Fruit fly (Drosophila melanogaster) whole organism, wandering third instar larva: ENCODE data around the gene MICAL-like.
A peak's percentile ranks its signal among the peaks of the same experiment; 100 is the strongest.

Source experiments
- Abd-B ChIP-seq: fragments of >200 bp; optimal IDR thresholded peaks from 2 replicates; lab custom pipeline; 2017; ENCODE audit warnings: missing biosample characterization, missing genetic modification characterization
- CG32264 ChIP-seq: fragments of 200-800 bp; sonication (Bioruptor generic); optimal IDR thresholded peaks from 2 replicates; lab custom pipeline; 2016; ENCODE audit warnings: missing biosample characterization, missing genetic modification characterization
- CG9705 ChIP-seq: fragments of 200-800 bp; sonication (Bioruptor generic); optimal IDR thresholded peaks from 2 replicates; lab custom pipeline; 2018; ENCODE audit warnings: missing biosample characterization, mild to moderate bottlenecking, missing genetic modification characterization
- CrebA ChIP-seq: fragments of 200-800 bp; sonication (Bioruptor generic); optimal IDR thresholded peaks from 2 replicates; lab custom pipeline; 2016; ENCODE audit warnings: missing biosample characterization, mild to moderate bottlenecking, missing genetic modification characterization, borderline replicate concordance
- Dfd ChIP-seq: fragments of >200 bp; optimal IDR thresholded peaks from 2 replicates; lab custom pipeline; 2017; ENCODE audit warnings: missing biosample characterization, missing genetic modification characterization
- Dif ChIP-seq: fragments of 200-275, 200-300 bp; sonication (Bioruptor generic); optimal IDR thresholded peaks from 2 replicates; lab custom pipeline; 2018; ENCODE audit warnings: missing biosample characterization, missing genetic modification characterization; ENCODE audit not compliant: partially characterized antibody
- GATAd ChIP-seq: sonication (Bioruptor generic); optimal IDR thresholded peaks from 2 replicates; lab custom pipeline; 2016; ENCODE audit warnings: missing biosample characterization, missing genetic modification characterization
- HLH106 ChIP-seq: fragments of 200-800 bp; optimal IDR thresholded peaks from 3 replicates; lab custom pipeline; 2019; ENCODE audit warnings: missing biosample characterization, mild to moderate bottlenecking, missing genetic modification characterization, moderate library complexity
- Hnf4 ChIP-seq: fragments of 200-800 bp; sonication (Bioruptor generic); optimal IDR thresholded peaks from 2 replicates; lab custom pipeline; 2016; ENCODE audit warnings: missing biosample characterization, mild to moderate bottlenecking, missing genetic modification characterization
- Hr78 ChIP-seq: fragments of >200 bp; optimal IDR thresholded peaks from 2 replicates; lab custom pipeline; 2017; ENCODE audit warnings: missing biosample characterization, missing genetic modification characterization
- Hr83 ChIP-seq: fragments of 200-300 bp; sonication (Bioruptor generic); optimal IDR thresholded peaks from 2 replicates; lab custom pipeline; 2016; ENCODE audit warnings: missing biosample characterization, mild to moderate bottlenecking, missing genetic modification characterization, moderate library complexity; ENCODE audit not compliant: poor library complexity, severe bottlenecking
- Jra ChIP-seq: sonication (Bioruptor generic); optimal IDR thresholded peaks from 2 replicates; lab custom pipeline; 2016; ENCODE audit warnings: missing biosample characterization, missing genetic modification characterization
- Mio ChIP-seq: sonication (Bioruptor generic); optimal IDR thresholded peaks from 2 replicates; lab custom pipeline; 2016; ENCODE audit warnings: missing biosample characterization, missing genetic modification characterization
- OdsH ChIP-seq: fragments of 200-800 bp; sonication (Bioruptor generic); optimal IDR thresholded peaks from 2 replicates; lab custom pipeline; 2016; ENCODE audit warnings: missing biosample characterization, mild to moderate bottlenecking, missing genetic modification characterization
- Rel ChIP-seq, 2 experiments: fragments of 200-800 bp; sonication (Bioruptor generic) in 1 of 2; optimal IDR thresholded peaks; 2 replicates in 1 of 2; 3 replicates in 1 of 2; lab custom pipeline; 2016 to 2019; ENCODE audit warnings: mild to moderate bottlenecking in 2 of 2, missing biosample characterization in 2 of 2, missing genetic modification characterization in 2 of 2, moderate library complexity in 1 of 2
- Sp1 ChIP-seq: fragments of 200-800 bp; sonication (Bioruptor generic); optimal IDR thresholded peaks from 3 replicates; lab custom pipeline; 2019; ENCODE audit warnings: missing biosample characterization, mild to moderate bottlenecking, missing genetic modification characterization, moderate library complexity
- Vsx2 ChIP-seq: fragments of 200-300, 225-300 bp; sonication (Bioruptor generic); optimal IDR thresholded peaks from 2 replicates; lab custom pipeline; 2018; ENCODE audit warnings: missing biosample characterization, missing genetic modification characterization; ENCODE audit not compliant: partially characterized antibody
- br ChIP-seq: fragments of 200-800 bp; sonication (Bioruptor generic); optimal IDR thresholded peaks from 2 replicates; lab custom pipeline; 2016; ENCODE audit warnings: missing biosample characterization, missing genetic modification characterization
- brk ChIP-seq: fragments of 200-800 bp; sonication (Bioruptor generic); optimal IDR thresholded peaks from 2 replicates; lab custom pipeline; 2016; ENCODE audit warnings: missing biosample characterization, mild to moderate bottlenecking, missing genetic modification characterization
- dl ChIP-seq, 2 experiments: fragments of 175-275, 200-275 bp in 1 of 2; fragments of 200-275 bp in 1 of 2; sonication (Bioruptor generic); optimal IDR thresholded peaks; lab custom pipeline; 2018; ENCODE audit warnings: mild to moderate bottlenecking in 2 of 2, missing biosample characterization in 2 of 2, missing genetic modification characterization in 2 of 2, moderate library complexity in 2 of 2; ENCODE audit not compliant: partially characterized antibody in 2 of 2, insufficient read depth in 1 of 2
- dmrt93B ChIP-seq: fragments of 200-800 bp; sonication (Bioruptor generic); optimal IDR thresholded peaks from 2 replicates; lab custom pipeline; 2018; ENCODE audit warnings: missing biosample characterization, mild to moderate bottlenecking, missing genetic modification characterization
- foxo ChIP-seq, 2 experiments: fragments of 200-800 bp; sonication (Bioruptor generic); optimal IDR thresholded peaks; 2 replicates in 1 of 2; 3 replicates in 1 of 2; lab custom pipeline; 2016 to 2017; ENCODE audit warnings: missing biosample characterization in 2 of 2, missing genetic modification characterization in 2 of 2
- fru ChIP-seq: fragments of 200-800 bp; sonication (Bioruptor generic); optimal IDR thresholded peaks from 3 replicates; lab custom pipeline; 2016; ENCODE audit warnings: missing biosample characterization, mild to moderate bottlenecking, missing genetic modification characterization
- h ChIP-seq: fragments of 200-800 bp; sonication (Bioruptor generic); optimal IDR thresholded peaks from 3 replicates; lab custom pipeline; 2016; ENCODE audit warnings: missing biosample characterization, mild to moderate bottlenecking, missing genetic modification characterization
- pan ChIP-seq: fragments of >200 bp; optimal IDR thresholded peaks from 2 replicates; lab custom pipeline; 2017
- psq ChIP-seq: fragments of 200-800 bp; sonication (Bioruptor generic); optimal IDR thresholded peaks from 3 replicates; lab custom pipeline; 2017; ENCODE audit warnings: missing biosample characterization, mild to moderate bottlenecking, missing genetic modification characterization, moderate library complexity
- rgr ChIP-seq: fragments of 200-800 bp; sonication (Bioruptor generic); optimal IDR thresholded peaks from 3 replicates; lab custom pipeline; 2016; ENCODE audit warnings: missing biosample characterization, mild to moderate bottlenecking, missing genetic modification characterization
- sage ChIP-seq: fragments of 200-800 bp; sonication (Bioruptor generic); optimal IDR thresholded peaks from 2 replicates; lab custom pipeline; 2016; ENCODE audit warnings: missing biosample characterization, mild to moderate bottlenecking, missing genetic modification characterization
- sv ChIP-seq: fragments of 200-800 bp; sonication (Bioruptor generic); optimal IDR thresholded peaks from 3 replicates; lab custom pipeline; 2016; ENCODE audit warnings: missing biosample characterization, missing genetic modification characterization
- tai ChIP-seq: sonication (Bioruptor generic); optimal IDR thresholded peaks from 2 replicates; lab custom pipeline; 2016; ENCODE audit warnings: missing biosample characterization, missing genetic modification characterization
- usp ChIP-seq: fragments of >200 bp; optimal IDR thresholded peaks from 2 replicates; lab custom pipeline; 2017; ENCODE audit warnings: missing biosample characterization, missing genetic modification characterization
- woc ChIP-seq: sonication (Bioruptor generic); optimal IDR thresholded peaks from 2 replicates; lab custom pipeline; 2016; ENCODE audit warnings: missing biosample characterization, mild to moderate bottlenecking, missing genetic modification characterization

Gene MICAL-like

dm6 chr3L:13061322-13061809, 46.2 kb upstream of the MICAL-like start, which contains the start of the genes CG14115 and CG34428:
Gene CG14115 (minus strand): TSS chr3L:13061422.
Gene CG34428 (plus strand): TSS chr3L:13061759.
- TF ChIP-seq Rel (GFP tag; optimal IDR thresholded peaks at IDR 0.05; lab: Kevin White, UChicago) = no peak
- no peak for TF ChIP-seq Rel (tag; optimal IDR thresholded peaks at IDR 0.05; lab: Kevin White, UChicago)
- TF ChIP-seq foxo (GFP tag; optimal IDR thresholded peaks at IDR 0.05; lab: Kevin White, UChicago) = no peak
- TF ChIP-seq CrebA (GFP tag; lab: Kevin White, UChicago) = no peak
- no peak for TF ChIP-seq pan (lab: Kevin White, UChicago)
- no peak for TF ChIP-seq CG9705
- no peak for TF ChIP-seq Sp1 (GFP tag; lab: Kevin White, UChicago)
- no peak for TF ChIP-seq Hr78 (GFP tag; lab: Kevin White, UChicago)

- no peak for TF ChIP-seq foxo (GFP tag; optimal IDR thresholded peaks at IDR 0.05; lab: Kevin White, UChicago)
- no peak for TF ChIP-seq woc (GFP tag; lab: Kevin White, UChicago)
- TF ChIP-seq sage (GFP tag; lab: Kevin White, UChicago) = no peak
- no peak for TF ChIP-seq dmrt93B (GFP tag; lab: Kevin White, UChicago)
- TF ChIP-seq br (GFP tag; lab: Kevin White, UChicago) = no peak
- TF ChIP-seq Mio = no peak
Measured at dm6 chr3L:13058429-13058828, 43.3 kb upstream of the MICAL-like start.

dm6 chr3L:13050675-13051202, 35.6 kb upstream of the MICAL-like start:
- TF ChIP-seq dmrt93B (GFP tag; lab: Kevin White, UChicago) = no peak
- no peak for TF ChIP-seq Sp1 (GFP tag; lab: Kevin White, UChicago)
- TF ChIP-seq Vsx2 (GFP tag; lab: Kevin White, UChicago) = no peak
- no peak for TF ChIP-seq dl (GFP tag; optimal IDR thresholded peaks at IDR 0.05; lab: Kevin White, UChicago; ENCODE audit: insufficient read depth in 1 of 2, partially characterized antibody in 2 of 2)
- TF ChIP-seq, all 38 proteins: peak for 0

- TF ChIP-seq usp = no peak
- no peak for TF ChIP-seq Hr83
- TF ChIP-seq woc (GFP tag; lab: Kevin White, UChicago) = no peak
- peak; percentile 30 for TF ChIP-seq h (GFP tag; lab: Kevin White, UChicago)
- no peak for TF ChIP-seq brk
- TF ChIP-seq GATAd (GFP tag; lab: Kevin White, UChicago) = no peak
- TF ChIP-seq rgr = peak; percentile 9
- TF ChIP-seq br (GFP tag; lab: Kevin White, UChicago) = no peak
- TF ChIP-seq psq (GFP tag; lab: Kevin White, UChicago) = peak; percentile 5
- no peak for TF ChIP-seq dl (GFP tag; optimal IDR thresholded peaks at IDR 0.05; lab: Kevin White, UChicago; ENCODE audit: insufficient read depth in 1 of 2, partially characterized antibody in 2 of 2)
- TF ChIP-seq HLH106 = peak; percentile 22
- peak; percentile 15 for TF ChIP-seq OdsH (GFP tag; lab: Kevin White, UChicago)
- TF ChIP-seq Sp1 (GFP tag; lab: Kevin White, UChicago) = peak; percentile 6
- TF ChIP-seq foxo (GFP tag; optimal IDR thresholded peaks at IDR 0.05; lab: Kevin White, UChicago) = peak in 1 of 2 experiments; percentile 32
- TF ChIP-seq pan (lab: Kevin White, UChicago) = no peak
- TF ChIP-seq Jra (GFP tag; lab: Kevin White, UChicago) = no peak
- peak; percentile 3 for TF ChIP-seq dmrt93B (GFP tag; lab: Kevin White, UChicago)
- TF ChIP-seq, all 38 proteins: peak for 8
Measured at dm6 chr3L:13049671-13050070, 34.5 kb upstream of the MICAL-like start.

- TF ChIP-seq CG32264 (GFP tag; lab: Kevin White, UChicago) (no peak), brk (no peak), CG9705 (no peak), dl (GFP tag; optimal IDR thresholded peaks at IDR 0.05; lab: Kevin White, UChicago; ENCODE audit: insufficient read depth in 1 of 2, partially characterized antibody in 2 of 2) (no peak)
Measured at dm6 chr3L:13046758-13047157, 31.6 kb upstream of the MICAL-like start, which contains the start of gene CG11279. Gene CG11279 (plus strand): TSS chr3L:13046977.

- TF ChIP-seq foxo (GFP tag; optimal IDR thresholded peaks at IDR 0.05; lab: Kevin White, UChicago) = peak in 1 of 2 experiments; percentile 41
- TF ChIP-seq Hr78 (GFP tag; lab: Kevin White, UChicago) = no peak
- TF ChIP-seq h (GFP tag; lab: Kevin White, UChicago) = peak; percentile 34
- TF ChIP-seq pan (lab: Kevin White, UChicago) = no peak
- TF ChIP-seq Vsx2 (GFP tag; lab: Kevin White, UChicago) = no peak
- TF ChIP-seq sage (GFP tag; lab: Kevin White, UChicago) = no peak
- no peak for TF ChIP-seq Abd-B (GFP tag; lab: Kevin White, UChicago)
- peak; percentile 33 for TF ChIP-seq Dif (GFP tag; lab: Kevin White, UChicago)
- no peak for TF ChIP-seq sv (GFP tag; lab: Kevin White, UChicago)
- no peak for TF ChIP-seq GATAd (GFP tag; lab: Kevin White, UChicago)
- peak; percentile 29 for TF ChIP-seq Jra (GFP tag; lab: Kevin White, UChicago)
- TF ChIP-seq Rel (GFP tag; optimal IDR thresholded peaks at IDR 0.05; lab: Kevin White, UChicago) = no peak
- peak; percentile 98 for TF ChIP-seq Rel (tag; optimal IDR thresholded peaks at IDR 0.05; lab: Kevin White, UChicago)
- TF ChIP-seq CG9705 = no peak
- peak; percentile 7 for TF ChIP-seq rgr
- no peak for TF ChIP-seq usp
- no peak for TF ChIP-seq tai (GFP tag; lab: Kevin White, UChicago)
- no peak for TF ChIP-seq Hnf4 (GFP tag; lab: Kevin White, UChicago)
- TF ChIP-seq Hr83 = no peak
- TF ChIP-seq brk = no peak
- no peak for TF ChIP-seq Dfd (GFP tag; lab: Kevin White, UChicago)
- TF ChIP-seq Mio = no peak
- peak; percentile 15 for TF ChIP-seq fru (GFP tag; lab: Kevin White, UChicago)
- peak; percentile 60 for TF ChIP-seq psq (GFP tag; lab: Kevin White, UChicago)
- TF ChIP-seq woc (GFP tag; lab: Kevin White, UChicago) = no peak
- no peak for TF ChIP-seq dl (GFP tag; optimal IDR thresholded peaks at IDR 0.05; lab: Kevin White, UChicago; ENCODE audit: insufficient read depth in 1 of 2, partially characterized antibody in 2 of 2)
Measured at dm6 chr3L:13044335-13044814, 29.2 kb upstream of the MICAL-like start, which contains the start of gene Syx13. Gene Syx13 (plus strand): TSS chr3L:13044434.
